Fruit fly (Drosophila melanogaster) whole organism, adult: ENCODE results near the gene scpr-C.

ENCODE experiments used
- CG12768 ChIP-seq: fragments of 200-800 bp; sonication (Bioruptor generic); optimal IDR thresholded peaks from 2 replicates; lab custom pipeline; 2017; ENCODE audit warnings: missing biosample characterization, missing genetic modification characterization, mild to moderate bottlenecking, moderate library complexity, missing genetic modification reagents
- CG1620 ChIP-seq: fragments of 200-800 bp; sonication (Bioruptor generic); optimal IDR thresholded peaks from 2 replicates; lab custom pipeline; 2016; ENCODE audit warnings: missing biosample characterization, missing genetic modification characterization
- CG33017 ChIP-seq: fragments of 200-800 bp; sonication (Bioruptor generic); optimal IDR thresholded peaks from 2 replicates; lab custom pipeline; 2018; ENCODE audit warnings: missing biosample characterization, mild to moderate bottlenecking, missing genetic modification characterization, moderate library complexity
- CG7045 ChIP-seq: fragments of 200-800 bp; sonication (Bioruptor generic); optimal IDR thresholded peaks from 2 replicates; lab custom pipeline; 2017; ENCODE audit warnings: missing biosample characterization, mild to moderate bottlenecking, missing genetic modification characterization
- Clk ChIP-seq: fragments of 200-800 bp; sonication (Bioruptor generic); optimal IDR thresholded peaks from 2 replicates; lab custom pipeline; 2017; ENCODE audit warnings: missing biosample characterization, missing genetic modification characterization
- Hr96 ChIP-seq: fragments of 200-800 bp; sonication (Bioruptor generic); optimal IDR thresholded peaks from 2 replicates; lab custom pipeline; 2016; ENCODE audit warnings: missing biosample characterization, missing genetic modification characterization
- Mnt ChIP-seq: fragments of 200-800 bp; sonication (Bioruptor generic); optimal IDR thresholded peaks from 2 replicates; lab custom pipeline; 2016; ENCODE audit warnings: missing biosample characterization, mild to moderate bottlenecking, missing genetic modification characterization
- bab1 ChIP-seq: fragments of 200-800 bp; sonication (Bioruptor generic); optimal IDR thresholded peaks from 3 replicates; lab custom pipeline; 2019; ENCODE audit warnings: missing biosample characterization, mild to moderate bottlenecking, missing genetic modification characterization, moderate library complexity
- cnc ChIP-seq, 2 experiments: fragments of >200 bp; optimal IDR thresholded peaks; 2 replicates each; lab custom pipeline; 2017
- pad ChIP-seq: fragments of 200-800 bp; sonication (Bioruptor generic); optimal IDR thresholded peaks from 3 replicates; lab custom pipeline; 2017; ENCODE audit warnings: missing biosample characterization, missing genetic modification characterization, mild to moderate bottlenecking, moderate library complexity, missing genetic modification reagents
- tj ChIP-seq: fragments of 200-800 bp; sonication (Bioruptor generic); optimal IDR thresholded peaks from 3 replicates; lab custom pipeline; 2017; ENCODE audit warnings: missing biosample characterization, mild to moderate bottlenecking, missing genetic modification characterization, moderate library complexity

dm6 chr3R:11272667-11273066, 47.3 kb downstream of the scpr-C start:
- TF ChIP-seq CG7045 (GFP tag; lab: Kevin White, UChicago) (no peak), Clk (GFP tag; lab: Kevin White, UChicago) (no peak), Mnt (GFP tag; lab: Kevin White, UChicago) (no peak), CG1620 (GFP tag; lab: Kevin White, UChicago) (no peak), bab1 (no peak), CG12768 (GFP tag; lab: Kevin White, UChicago) (no peak), Hr96 (GFP tag; lab: Kevin White, UChicago) (no peak), pad (no peak), cnc (optimal IDR thresholded peaks at IDR 0.05; lab: Kevin White, UChicago) (no peak), tj (GFP tag; lab: Kevin White, UChicago) (no peak), CG33017 (tag; lab: Kevin White, UChicago) (no peak)
